Worm (Caenorhabditis elegans): ENCODE data around the gene F21D5.7.

Gene F21D5.7

DNA sequence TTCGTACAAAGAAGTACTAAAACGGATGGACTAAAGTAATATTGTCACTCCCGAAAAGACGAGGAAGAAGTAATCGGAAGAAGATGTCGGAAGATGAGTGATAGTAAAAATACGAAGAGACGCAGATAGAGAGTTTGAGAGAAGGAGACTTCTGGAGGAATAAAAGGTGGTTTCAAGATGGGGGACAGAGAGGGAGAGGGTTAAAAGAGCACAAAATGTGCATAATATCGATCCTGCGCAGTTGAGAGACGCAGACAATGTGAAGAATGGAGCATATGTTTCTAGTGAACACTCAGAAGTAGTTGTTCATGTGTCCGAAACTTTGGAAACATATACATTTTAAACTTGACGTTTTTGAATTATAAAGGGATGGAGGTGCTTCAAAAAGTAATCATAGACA, 19.0 kb upstream of the F21D5.7 start (continued):
- TF ChIP-seq mdl-1 (tag; optimal IDR thresholded peaks at IDR 0.05) (no peak), egl-13 (tag; optimal IDR thresholded peaks at IDR 0.05) (peak; percentile 46), rnt-1 (tag; optimal IDR thresholded peaks at IDR 0.05) (no peak), lin-15B (tag; optimal IDR thresholded peaks at IDR 0.05) (no peak), nhr-84 (tag; optimal IDR thresholded peaks at IDR 0.05) (no peak), irx-1 (tag; optimal IDR thresholded peaks at IDR 0.05) (peak; percentile 24), jun-1 (tag; optimal IDR thresholded peaks at IDR 0.05) (no peak), nhr-76 (tag; optimal IDR thresholded peaks at IDR 0.05) (no peak), hlh-4 (tag; optimal IDR thresholded peaks at IDR 0.05) (no peak), pax-3 (tag; optimal IDR thresholded peaks at IDR 0.05) (no peak), Y116A8C.19 (tag; optimal IDR thresholded peaks at IDR 0.05; ENCODE audit: borderline replicate concordance) (no peak)

DNA sequence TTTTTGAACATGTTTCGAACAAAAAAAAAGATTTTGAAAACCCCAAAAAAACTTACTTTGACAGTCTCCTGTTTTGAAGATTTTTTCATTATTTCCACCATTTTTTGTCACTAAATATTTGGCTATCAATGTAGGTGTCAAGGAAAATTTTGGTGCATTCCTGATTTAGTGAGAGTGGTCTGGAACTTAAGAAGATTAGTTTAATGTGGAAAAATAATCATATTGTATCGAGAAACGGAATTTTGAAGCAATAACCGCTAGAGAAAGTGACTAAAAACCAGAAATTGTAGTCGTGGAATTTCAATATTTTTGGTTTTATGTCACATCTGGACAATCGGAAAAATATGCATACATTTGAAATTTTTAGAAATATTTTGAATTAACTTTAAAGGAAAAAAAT, 18.4 kb upstream of the F21D5.7 start, which contains the start of the genes F20C5.11 and klp-11:
Gene F20C5.11, minus strand, starts transcription at position 101 of the 400 bp plus-strand sequence.
Gene klp-11, minus strand, starts transcription at position 171 of the 400 bp plus-strand sequence.
- TF ChIP-seq pqm-1 (tag; optimal IDR thresholded peaks at IDR 0.05) (no peak), mef-2 (tag; optimal IDR thresholded peaks at IDR 0.05) (no peak), sptf-1 (tag; optimal IDR thresholded peaks at IDR 0.05) (no peak), zip-4 (GFP tag; optimal IDR thresholded peaks at IDR 0.05) (no peak), lin-39 (tag; optimal IDR thresholded peaks at IDR 0.05) (no peak), lir-3 (tag; optimal IDR thresholded peaks at IDR 0.05; ENCODE audit: poor library complexity) (no peak), ceh-90 (tag; optimal IDR thresholded peaks at IDR 0.05) (no peak), elt-3 (tag; optimal IDR thresholded peaks at IDR 0.05) (no peak), dpl-1 (GFP tag; optimal IDR thresholded peaks at IDR 0.05) (no peak), skn-1 (tag; optimal IDR thresholded peaks at IDR 0.05) (no peak), ama-1 (optimal IDR thresholded peaks at IDR 0.05) (no peak), nhr-77 (tag; optimal IDR thresholded peaks at IDR 0.05) (no peak), nhr-85 (tag) (no peak)

DNA sequence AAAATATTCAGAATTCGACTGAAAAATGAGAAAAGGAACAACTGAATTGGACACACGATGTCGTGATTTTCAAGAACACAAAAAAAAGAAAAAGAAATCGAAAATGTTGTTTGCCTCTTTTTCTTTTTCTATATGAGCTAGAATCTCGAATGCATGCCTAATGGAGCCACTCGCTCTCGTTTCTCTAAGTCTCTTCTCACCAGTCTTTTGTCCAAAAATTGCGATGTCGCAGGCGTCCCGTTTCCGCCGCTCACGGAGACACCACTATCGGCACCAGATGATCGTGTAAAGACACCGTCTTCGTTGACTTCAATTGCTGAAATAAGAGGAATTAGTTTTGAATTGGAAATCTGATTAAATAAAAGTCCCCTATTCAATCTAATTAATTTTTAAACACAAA, 15.1 kb upstream of the F21D5.7 start:
- TF ChIP-seq isw-1 (GFP tag; IDR thresholded peaks at IDR 0.05) (peak; percentile 31; the same call in 1 of the 2 replicates), ama-1 (optimal IDR thresholded peaks at IDR 0.05) (no peak), nhr-84 (tag; optimal IDR thresholded peaks at IDR 0.05) (no peak), C34B4.2 (tag; optimal IDR thresholded peaks at IDR 0.05) (no peak), alr-1 (tag; optimal IDR thresholded peaks at IDR 0.05; ENCODE audit: borderline replicate concordance) (no peak), lin-14 (GFP tag; optimal IDR thresholded peaks at IDR 0.05) (peak; percentile 84), swsn-7 (tag; optimal IDR thresholded peaks at IDR 0.05) (peak; percentile 42), snu-23 (GFP tag; optimal IDR thresholded peaks at IDR 0.05) (peak; percentile 21), Y116A8C.19 (tag; optimal IDR thresholded peaks at IDR 0.05; ENCODE audit: borderline replicate concordance) (no peak), xbp-1 (tag; optimal IDR thresholded peaks at IDR 0.05) (peak; percentile 4), nhr-12 (tag; optimal IDR thresholded peaks at IDR 0.05) (no peak), ceh-8 (GFP tag; optimal IDR thresholded peaks at IDR 0.05) (no peak), ceh-82 (tag; optimal IDR thresholded peaks at IDR 0.05) (peak; percentile 2 to 65 (median 26)), lsy-2 (tag; optimal IDR thresholded peaks at IDR 0.05) (peak; percentile 4 to 50), pag-3 (tag; optimal IDR thresholded peaks at IDR 0.05; ENCODE audit: borderline replicate concordance, insufficient read depth) (no peak), mdl-1 (tag; optimal IDR thresholded peaks at IDR 0.05) (no peak), unc-130 (tag; optimal IDR thresholded peaks at IDR 0.05) (no peak), fkh-10 (GFP tag; optimal IDR thresholded peaks at IDR 0.05) (peak; percentile 40), fkh-8 (tag; optimal IDR thresholded peaks at IDR 0.05) (peak; percentile 57), sup-37 (GFP tag; optimal IDR thresholded peaks at IDR 0.05) (no peak), unc-98 (GFP tag; IDR thresholded peaks at IDR 0.05) (no peak), nhr-71 (tag; optimal IDR thresholded peaks at IDR 0.05) (peak; percentile 56), dpl-1 (GFP tag; optimal IDR thresholded peaks at IDR 0.05) (peak in 1 of 3 experiments; percentile 28), nhr-19 (GFP tag; conservative IDR thresholded peaks at IDR 0.05) (no peak), tbx-2 (tag; optimal IDR thresholded peaks at IDR 0.05) (no peak), skn-1 (tag; optimal IDR thresholded peaks at IDR 0.05) (peak; percentile 17), efl-1 (optimal IDR thresholded peaks at IDR 0.05) (peak; percentile 38 to 50), efl-1 (GFP tag; optimal IDR thresholded peaks at IDR 0.05 in 1 of 2) (peak in 1 of 2 experiments; percentile 13), mep-1 (tag; optimal IDR thresholded peaks at IDR 0.05) (peak; percentile 5), nhr-11 (tag; optimal IDR thresholded peaks at IDR 0.05) (no peak), irx-1 (tag; optimal IDR thresholded peaks at IDR 0.05) (peak; percentile 43), rnt-1 (tag; optimal IDR thresholded peaks at IDR 0.05) (peak; percentile 34), lin-35 (GFP tag; optimal IDR thresholded peaks at IDR 0.05) (peak in 1 of 2 experiments; percentile 43), nhr-76 (tag; optimal IDR thresholded peaks at IDR 0.05) (no peak)

Measured in whole organism, L1 larva.